Fruit fly (Drosophila melanogaster) whole organism, embryonic: ENCODE results near the gene Cpr.

Experiments used
- CG10209 ChIP-seq: fragments of 200-800 bp; sonication (Bioruptor generic); optimal IDR thresholded peaks from 3 replicates; lab custom pipeline; 2017; ENCODE audit warnings: missing biosample characterization, mild to moderate bottlenecking, missing genetic modification characterization, missing genetic modification reagents
- CG1024 ChIP-seq: fragments of 200-800 bp; sonication (Bioruptor generic); IDR thresholded peaks from 2 replicates; pipeline ENCODE4 v1.3.6; 2022; ENCODE audit warnings: missing biosample characterization, missing genetic modification characterization
- CG10979 ChIP-seq: fragments of 200-800 bp; sonication (Bioruptor generic); optimal IDR thresholded peaks from 2 replicates; lab custom pipeline; 2018; ENCODE audit warnings: missing biosample characterization, mild to moderate bottlenecking, missing genetic modification characterization, moderate library complexity
- CG11093 ChIP-seq: fragments of 200-800 bp; sonication (Bioruptor generic); IDR thresholded peaks from 3 replicates; pipeline ENCODE4 v1.3.6; 2022; ENCODE audit warnings: missing biosample characterization, missing genetic modification characterization
- CG11247 ChIP-seq: fragments of 200-800 bp; sonication (Bioruptor generic); IDR thresholded peaks from 2 replicates; pipeline ENCODE4 v1.3.6; 2022; ENCODE audit warnings: missing biosample characterization, missing genetic modification characterization
- CG12071 ChIP-seq: fragments of 200-800 bp; sonication (Bioruptor generic); optimal IDR thresholded peaks from 3 replicates; lab custom pipeline; 2018; ENCODE audit warnings: missing biosample characterization, mild to moderate bottlenecking, missing genetic modification characterization
- CG1233 ChIP-seq: fragments of 200-800 bp; sonication (Bioruptor generic); optimal IDR thresholded peaks from 4 replicates; lab custom pipeline; 2018; ENCODE audit warnings: missing biosample characterization, mild to moderate bottlenecking, missing genetic modification characterization
- CG13296 ChIP-seq: fragments of 200-800 bp; sonication (Bioruptor generic); optimal IDR thresholded peaks from 3 replicates; lab custom pipeline; 2018; ENCODE audit warnings: missing biosample characterization, mild to moderate bottlenecking, missing genetic modification characterization
- CG13424 ChIP-seq: fragments of 200-800 bp; sonication (Bioruptor generic); optimal IDR thresholded peaks from 2 replicates; lab custom pipeline; 2019; ENCODE audit warnings: missing biosample characterization, mild to moderate bottlenecking, missing genetic modification characterization, moderate library complexity
- CG14014 ChIP-seq: fragments of 200-800 bp; sonication (Bioruptor generic); IDR thresholded peaks from 2 replicates; pipeline ENCODE4 v1.3.6; 2022; ENCODE audit warnings: missing biosample characterization, missing genetic modification characterization
- CG1603 ChIP-seq: fragments of 200-800 bp; sonication (Bioruptor generic); optimal IDR thresholded peaks from 2 replicates; lab custom pipeline; 2019; ENCODE audit warnings: missing biosample characterization, mild to moderate bottlenecking, missing genetic modification characterization, moderate library complexity
- CG17328 ChIP-seq: fragments of 200-800 bp; sonication (Bioruptor generic); IDR thresholded peaks from 2 replicates; pipeline ENCODE4 v1.3.6; 2022; ENCODE audit warnings: missing biosample characterization, missing genetic modification characterization
- CG17829 ChIP-seq: fragments of 200-800 bp; optimal IDR thresholded peaks from 2 replicates; lab custom pipeline; 2019; ENCODE audit warnings: missing biosample characterization, mild to moderate bottlenecking, missing genetic modification characterization, moderate library complexity
- CG17912 ChIP-seq: fragments of 200-800 bp; sonication (Bioruptor generic); optimal IDR thresholded peaks from 2 replicates; lab custom pipeline; 2018; ENCODE audit warnings: missing biosample characterization, mild to moderate bottlenecking, missing genetic modification characterization
- CG18764 ChIP-seq: fragments of 200-800 bp; sonication (Bioruptor generic); optimal IDR thresholded peaks from 3 replicates; lab custom pipeline; 2016; ENCODE audit warnings: missing biosample characterization, missing genetic modification characterization
- CG2678 ChIP-seq: fragments of 200-800 bp; sonication (Bioruptor generic); optimal IDR thresholded peaks from 3 replicates; lab custom pipeline; 2019; ENCODE audit warnings: missing biosample characterization, mild to moderate bottlenecking, missing genetic modification characterization, moderate library complexity
- CG30403 ChIP-seq: fragments of 200-800 bp; sonication (Bioruptor generic); optimal IDR thresholded peaks from 3 replicates; lab custom pipeline; 2016; ENCODE audit warnings: missing biosample characterization, missing genetic modification characterization
- CG30431 ChIP-seq: fragments of 200-800 bp; sonication (Bioruptor generic); optimal IDR thresholded peaks from 2 replicates; lab custom pipeline; 2017; ENCODE audit warnings: missing biosample characterization, missing genetic modification characterization
- CG31388 ChIP-seq: fragments of 200-800 bp; sonication (Bioruptor generic); optimal IDR thresholded peaks from 2 replicates; lab custom pipeline; 2016; ENCODE audit warnings: missing biosample characterization, missing genetic modification characterization
- CG3281 ChIP-seq: fragments of 200-800 bp; sonication (Bioruptor generic); optimal IDR thresholded peaks from 3 replicates; lab custom pipeline; 2017; ENCODE audit warnings: missing biosample characterization, mild to moderate bottlenecking, missing genetic modification characterization
- CG5180 ChIP-seq: fragments of 200-800 bp; sonication (Bioruptor generic); optimal IDR thresholded peaks from 3 replicates; lab custom pipeline; 2017; ENCODE audit warnings: missing biosample characterization, missing genetic modification characterization, mild to moderate bottlenecking, moderate library complexity, missing genetic modification reagents
- CG5245 ChIP-seq: fragments of 200-800 bp; sonication (Bioruptor generic); optimal IDR thresholded peaks from 3 replicates; lab custom pipeline; 2016; ENCODE audit warnings: missing biosample characterization, missing genetic modification characterization
- CG6683 ChIP-seq: fragments of 200-800 bp; sonication (Bioruptor generic); optimal IDR thresholded peaks from 2 replicates; lab custom pipeline; 2017; ENCODE audit warnings: missing biosample characterization, mild to moderate bottlenecking, missing genetic modification characterization, missing genetic modification reagents
- Fer1 ChIP-seq: fragments of 200-800 bp; sonication (Bioruptor generic); optimal IDR thresholded peaks from 2 replicates; lab custom pipeline; 2017; ENCODE audit warnings: missing biosample characterization, mild to moderate bottlenecking, missing genetic modification characterization
- Gug ChIP-seq: fragments of 200-800 bp; sonication (Bioruptor generic); IDR thresholded peaks from 4 replicates; pipeline ENCODE4 v1.3.6; 2022; ENCODE audit warnings: missing biosample characterization, missing genetic modification characterization
- H2.0 ChIP-seq: fragments of 200-800 bp; sonication (Bioruptor generic); IDR thresholded peaks from 2 replicates; pipeline ENCODE4 v1.3.6; 2022; ENCODE audit warnings: missing biosample characterization, missing genetic modification characterization
- Optix ChIP-seq: fragments of 200-800 bp; sonication (Bioruptor generic); IDR thresholded peaks from 3 replicates; pipeline ENCODE4 v1.3.6; 2022; ENCODE audit warnings: missing biosample characterization, missing genetic modification characterization
- Six4 ChIP-seq: fragments of 200-800 bp; sonication (Bioruptor generic); optimal IDR thresholded peaks from 2 replicates; lab custom pipeline; 2016; ENCODE audit warnings: missing biosample characterization, missing genetic modification characterization
- Sox100B ChIP-seq: fragments of 200-800 bp; sonication (Bioruptor generic); optimal IDR thresholded peaks from 3 replicates; lab custom pipeline; 2018; ENCODE audit warnings: missing biosample characterization, mild to moderate bottlenecking, missing genetic modification characterization
- Sox102F ChIP-seq: fragments of 200-800 bp; sonication (Bioruptor generic); optimal IDR thresholded peaks from 2 replicates; lab custom pipeline; 2018; ENCODE audit warnings: missing biosample characterization, mild to moderate bottlenecking, missing genetic modification characterization, moderate library complexity
- ap ChIP-seq: fragments of 200-800 bp; sonication (Bioruptor generic); IDR thresholded peaks from 2 replicates; pipeline ENCODE4 v1.3.6; 2022; ENCODE audit warnings: missing biosample characterization, missing genetic modification characterization
- bowl ChIP-seq: fragments of 200-800 bp; sonication (Bioruptor generic); IDR thresholded peaks from 2 replicates; pipeline ENCODE4 v1.3.6; 2022; ENCODE audit warnings: missing biosample characterization, missing genetic modification characterization
- ewg ChIP-seq: fragments of 200-800 bp; sonication (Bioruptor generic); optimal IDR thresholded peaks from 3 replicates; lab custom pipeline; 2017; ENCODE audit warnings: mild to moderate bottlenecking, missing biosample characterization, missing genetic modification reagents, missing genetic modification characterization
- hkb ChIP-seq, 2 experiments: fragments of 200-800 bp in 1 of 2; fragments of >200 bp in 1 of 2; sonication (Bioruptor generic) in 1 of 2; IDR thresholded peaks in 1 of 2; optimal IDR thresholded peaks in 1 of 2; 2 replicates each; pipeline versions ENCODE4 v1.3.6 to Lab custom; 2017 to 2022; ENCODE audit warnings: missing biosample characterization in 1 of 2, missing genetic modification characterization in 1 of 2
- jumu ChIP-seq: fragments of 200-800 bp; sonication (Bioruptor generic); optimal IDR thresholded peaks from 3 replicates; lab custom pipeline; 2016; ENCODE audit warnings: missing biosample characterization, missing genetic modification characterization
- kah ChIP-seq: fragments of 200-800 bp; sonication (Bioruptor generic); optimal IDR thresholded peaks from 2 replicates; lab custom pipeline; 2018; ENCODE audit warnings: missing biosample characterization, mild to moderate bottlenecking, missing genetic modification characterization
- knrl ChIP-seq: fragments of 200-800 bp; sonication (Bioruptor generic); IDR thresholded peaks from 3 replicates; pipeline ENCODE4 v1.3.6; 2022; ENCODE audit warnings: missing biosample characterization, missing genetic modification characterization; ENCODE audit not compliant: partially characterized antibody
- lab ChIP-seq: fragments of 200-800 bp; sonication (Bioruptor generic); optimal IDR thresholded peaks from 3 replicates; lab custom pipeline; 2017; ENCODE audit warnings: missing biosample characterization, missing genetic modification characterization, mild to moderate bottlenecking, moderate library complexity, missing genetic modification reagents
- maf-S ChIP-seq: fragments of 200-800 bp; sonication (Bioruptor generic); optimal IDR thresholded peaks from 2 replicates; lab custom pipeline; 2016; ENCODE audit warnings: missing biosample characterization, missing genetic modification characterization
- nerfin-1 ChIP-seq: fragments of 200-800 bp; sonication (Bioruptor generic); optimal IDR thresholded peaks from 3 replicates; lab custom pipeline; 2019; ENCODE audit warnings: missing biosample characterization, mild to moderate bottlenecking, missing genetic modification characterization, moderate library complexity
- prd ChIP-seq, 3 experiments: fragments of >200 bp in 2 of 3; fragments of 200-800 bp in 1 of 3; sonication (Bioruptor generic) in 1 of 3; optimal IDR thresholded peaks in 2 of 3; IDR thresholded peaks in 1 of 3; 2 replicates in 2 of 3; 3 replicates in 1 of 3; pipeline versions ENCODE4 v1.3.6 to Lab custom; 2017 to 2022; ENCODE audit warnings: missing biosample characterization in 1 of 3, missing genetic modification characterization in 1 of 3
- schlank ChIP-seq: fragments of 200-800 bp; sonication (Bioruptor generic); optimal IDR thresholded peaks from 2 replicates; lab custom pipeline; 2018; ENCODE audit warnings: missing biosample characterization, mild to moderate bottlenecking, missing genetic modification characterization
- stc ChIP-seq: fragments of 200-800 bp; sonication (Bioruptor generic); IDR thresholded peaks from 2 replicates; pipeline ENCODE4 v1.3.6; 2022; ENCODE audit warnings: missing biosample characterization, missing genetic modification characterization
- stwl ChIP-seq: fragments of 200-800 bp; sonication (Bioruptor generic); optimal IDR thresholded peaks from 3 replicates; lab custom pipeline; 2018; ENCODE audit warnings: missing biosample characterization, mild to moderate bottlenecking, missing genetic modification characterization, moderate library complexity
- tap ChIP-seq: fragments of 200-800 bp; optimal IDR thresholded peaks from 3 replicates; lab custom pipeline; 2019; ENCODE audit warnings: missing biosample characterization, mild to moderate bottlenecking, missing genetic modification characterization, moderate library complexity
- vfl ChIP-seq: fragments of 200-800 bp; sonication (Bioruptor generic); optimal IDR thresholded peaks from 2 replicates; lab custom pipeline; 2016; ENCODE audit warnings: missing biosample characterization, missing genetic modification characterization
- vvl ChIP-seq: fragments of 200-800 bp; sonication (Bioruptor generic); IDR thresholded peaks from 2 replicates; pipeline ENCODE4 v1.3.6; 2022; ENCODE audit warnings: missing biosample characterization, missing genetic modification characterization

Cpr gene

dm6 chr2L:6356686-6357362 lies 18.2 kb downstream of the Cpr start (continued):
- peak; percentile 36 for TF ChIP-seq CG2678 (tag; lab: Kevin White, UChicago)
- peak; percentile 54 for TF ChIP-seq CG5245 (GFP tag; lab: Kevin White, UChicago)
- TF ChIP-seq CG3281 (GFP tag; lab: Kevin White, UChicago): peak; percentile 45
- peak; percentile 68 for TF ChIP-seq lab (GFP tag; lab: Kevin White, UChicago)
- peak; percentile 56 for TF ChIP-seq CG18764 (GFP tag; lab: Kevin White, UChicago)
- peak; percentile 9 for TF ChIP-seq maf-S (GFP tag; lab: Kevin White, UChicago)
- no peak for TF ChIP-seq jumu (GFP tag; lab: Kevin White, UChicago)
- TF ChIP-seq CG14014 (GFP tag; lab: Robert Waterston, UW): no peak
- peak; percentile 52 for TF ChIP-seq CG1233 (GFP tag; lab: Kevin White, UChicago)
- peak; percentile 53 for TF ChIP-seq Sox102F (GFP tag; lab: Kevin White, UChicago)
- peak; percentile 33 for TF ChIP-seq tap (tag; lab: Kevin White, UChicago)
- peak; percentile 23; the same call in 1 of the 2 replicates for TF ChIP-seq ap (GFP tag; lab: Robert Waterston, UW)
- peak; percentile 60 for TF ChIP-seq nerfin-1 (tag; lab: Kevin White, UChicago)
- no peak for TF ChIP-seq CG11093 (GFP tag; lab: Robert Waterston, UW)
- TF ChIP-seq CG13424 (tag; lab: Kevin White, UChicago): peak; percentile 17
- peak; percentile 39 for TF ChIP-seq CG17912
- TF ChIP-seq CG10209 (GFP tag; lab: Kevin White, UChicago): peak; percentile 4
- 0 out of 2 replicates have a peak, but pooled peaks have one; percentile 4 for TF ChIP-seq bowl (GFP tag; lab: Robert Waterston, UW)
- TF ChIP-seq Sox100B: peak; percentile 28
- peak; percentile 27 for TF ChIP-seq CG6683 (GFP tag; lab: Kevin White, UChicago)
- TF ChIP-seq CG17328 (GFP tag; lab: Robert Waterston, UW): peak; percentile 55
- TF ChIP-seq Optix (GFP tag; lab: Robert Waterston, UW): 0 out of 3 replicates have a peak, but pooled peaks have one; percentile 40
- peak; percentile 58 for TF ChIP-seq knrl (GFP tag; lab: Robert Waterston, UW)
- peak; percentile 55; the same call in 1 of the 2 replicates for TF ChIP-seq CG1024
- peak; percentile 59 for TF ChIP-seq CG17829 (tag; lab: Kevin White, UChicago)
- peak; percentile 45 for TF ChIP-seq ewg (GFP tag; lab: Kevin White, UChicago)
- TF ChIP-seq Gug (GFP tag; lab: Robert Waterston, UW): no peak
- no peak for TF ChIP-seq hkb (optimal IDR thresholded peaks at IDR 0.05; lab: Kevin White, UChicago)
- peak; percentile 38; the same call in 1 of the 2 replicates for TF ChIP-seq hkb (GFP tag; IDR thresholded peaks at IDR 0.05; lab: Robert Waterston, UW)
- peak; percentile 39; the same call in 1 of the 2 replicates for TF ChIP-seq CG11247 (GFP tag; lab: Robert Waterston, UW)
- peak; percentile 72 for TF ChIP-seq Fer1
- peak; percentile 67 for TF ChIP-seq CG1603 (tag; lab: Kevin White, UChicago)
- TF ChIP-seq CG5180 (GFP tag; lab: Kevin White, UChicago): no peak
- no peak for TF ChIP-seq schlank (tag; lab: Kevin White, UChicago)
- TF ChIP-seq H2.0 (GFP tag; lab: Robert Waterston, UW): peak; percentile 24; the same call in 1 of the 2 replicates
- TF ChIP-seq CG30403 (GFP tag; lab: Kevin White, UChicago): peak; percentile 9
- TF ChIP-seq prd (optimal IDR thresholded peaks at IDR 0.05; lab: Kevin White, UChicago): no peak
- no peak for TF ChIP-seq prd (GFP tag; IDR thresholded peaks at IDR 0.05; lab: Robert Waterston, UW)
- peak; percentile 33 for TF ChIP-seq CG13296 (GFP tag; lab: Kevin White, UChicago)
- no peak for TF ChIP-seq vfl
- TF ChIP-seq vvl (GFP tag; lab: Robert Waterston, UW): peak; percentile 29; the same call in 1 of the 2 replicates
- peak; percentile 50 for TF ChIP-seq Six4 (GFP tag; lab: Kevin White, UChicago)
- TF ChIP-seq CG31388 (GFP tag; lab: Kevin White, UChicago): peak; percentile 2
- TF ChIP-seq CG12071 (GFP tag; lab: Kevin White, UChicago): peak; percentile 24
- TF ChIP-seq stc (GFP tag; lab: Robert Waterston, UW): peak; percentile 51; the same call in 1 of the 2 replicates
- TF ChIP-seq kah (GFP tag; lab: Kevin White, UChicago): peak; percentile 33
- peak; percentile 19 for TF ChIP-seq CG30431 (GFP tag; lab: Kevin White, UChicago)
- TF ChIP-seq CG10979 (tag; lab: Kevin White, UChicago): peak; percentile 87
- TF ChIP-seq stwl: peak; percentile 23
